Fruit fly (Drosophila melanogaster): ENCODE measurements around the gene Nbr.

dm6 chr2L:21153844-21154243 lies 9.0 kb downstream of the Nbr start:
- TF ChIP-seq CG4496 (GFP tag; IDR thresholded peaks at IDR 0.05) (no peak), EcR (GFP tag; optimal IDR thresholded peaks at IDR 0.05) (no peak), CG32121 (GFP tag; IDR thresholded peaks at IDR 0.05) (no peak), rn (GFP tag; IDR thresholded peaks at IDR 0.05) (no peak)

Measured in whole organism, pupa.